Worm (Caenorhabditis elegans) whole organism, L4 larva: Measurements from ENCODE around the gene fbxa-181.

Experiments
- F10B5.3 ChIP-seq: sonication (generic microtip); optimal IDR thresholded peaks from 2 replicates; lab custom pipeline; 2016; ENCODE audit warnings: mild to moderate bottlenecking, missing genetic modification characterization, missing compliant biosample characterization
- aly-2 ChIP-seq: sonication (generic microtip); optimal IDR thresholded peaks from 2 replicates; lab custom pipeline; 2018; ENCODE audit warnings: missing biosample characterization, missing genetic modification characterization
- ama-1 ChIP-seq: fragments of 150-350 bp; optimal IDR thresholded peaks from 2 replicates; lab custom pipeline; 2014; ENCODE audit warnings: inconsistent platforms, mixed read lengths

- TF ChIP-seq ama-1: no peak
- no peak for TF ChIP-seq aly-2
- TF ChIP-seq F10B5.3 (tag; lab: Kevin White, UChicago): no peak
Measured at ce11 chrV:13757349-13757748, 31.7 kb downstream of the fbxa-181 start.
